Fruit fly (Drosophila melanogaster): Measurements from ENCODE around the gene x16.

Gene x16

DNA sequence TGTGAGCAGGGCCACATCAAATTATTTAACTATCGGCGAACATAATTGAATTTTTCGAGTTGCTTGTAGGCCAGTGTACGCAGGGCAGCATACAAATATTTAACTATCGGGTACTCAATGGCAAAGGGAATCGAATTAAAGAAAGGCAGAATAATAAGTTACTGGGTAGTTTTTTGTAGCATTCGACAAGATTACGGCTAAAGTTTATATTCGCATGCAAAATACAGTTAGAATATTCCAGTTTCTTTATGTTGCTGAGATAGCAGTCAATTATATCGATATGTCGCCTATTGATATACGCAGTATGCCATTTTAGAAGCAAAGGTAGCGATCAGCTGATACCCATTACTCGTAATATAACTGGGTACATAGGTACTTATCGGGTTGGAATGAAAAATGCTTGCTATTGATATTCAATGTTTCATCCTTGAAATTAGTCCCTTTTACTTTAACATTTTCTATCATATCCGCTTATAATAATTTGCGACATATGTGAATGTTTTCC lies 48.1 kb upstream of the x16 start (continued):
- TF ChIP-seq hbn (GFP tag; IDR thresholded peaks at IDR 0.05; ENCODE audit: partially characterized antibody), result peak; percentile 79
- no peak for TF ChIP-seq Dek (tag; optimal IDR thresholded peaks at IDR 0.05)
- TF ChIP-seq HHEX (GFP tag; optimal IDR thresholded peaks at IDR 0.05), result peak; percentile 65
- no peak for TF ChIP-seq peb (GFP tag; IDR thresholded peaks at IDR 0.05)
- TF ChIP-seq CG6854 (GFP tag; optimal IDR thresholded peaks at IDR 0.05), result peak; percentile 60
- TF ChIP-seq Opbp (GFP tag; IDR thresholded peaks at IDR 0.05; ENCODE audit: partially characterized antibody), result peak; percentile 76
- peak; percentile 34 for TF ChIP-seq NfI (GFP tag; optimal IDR thresholded peaks at IDR 0.05)
- TF ChIP-seq gt (GFP tag; IDR thresholded peaks at IDR 0.05), result no peak
- no peak for TF ChIP-seq trh (GFP tag; optimal IDR thresholded peaks at IDR 0.05)
- TF ChIP-seq Gug (GFP tag; IDR thresholded peaks at IDR 0.05), result peak; percentile 67
- TF ChIP-seq CG2712 (tag; optimal IDR thresholded peaks at IDR 0.05), result peak; percentile 40
- TF ChIP-seq Fer3 (tag; optimal IDR thresholded peaks at IDR 0.05), result peak; percentile 29
- TF ChIP-seq jing (GFP tag; optimal IDR thresholded peaks at IDR 0.05), result no peak
- TF ChIP-seq slp2 (GFP tag; optimal IDR thresholded peaks at IDR 0.05), result no peak
- no peak for TF ChIP-seq CG17385 (GFP tag; optimal IDR thresholded peaks at IDR 0.05)
- TF ChIP-seq Asciz (GFP tag; optimal IDR thresholded peaks at IDR 0.05), result no peak
- TF ChIP-seq BtbVII (GFP tag; optimal IDR thresholded peaks at IDR 0.05), result peak; percentile 24
- peak; percentile 35 for TF ChIP-seq salm (tag; optimal IDR thresholded peaks at IDR 0.05)
- TF ChIP-seq lola (GFP tag; optimal IDR thresholded peaks at IDR 0.05), result peak in 1 of 3 experiments; percentile 41
- TF ChIP-seq yki (optimal IDR thresholded peaks at IDR 0.05), result no peak
- TF ChIP-seq CG7745 (tag; optimal IDR thresholded peaks at IDR 0.05), result no peak
- TF ChIP-seq rib (GFP tag; IDR thresholded peaks at IDR 0.05), result no peak; the same call in 1 of the 2 replicates
- TF ChIP-seq TFAM (GFP tag; optimal IDR thresholded peaks at IDR 0.05), result no peak
- TF ChIP-seq unc-4 (GFP tag; IDR thresholded peaks at IDR 0.05; ENCODE audit: partially characterized antibody), result peak; percentile 70
- peak; percentile 15 for TF ChIP-seq gsb-n (tag; optimal IDR thresholded peaks at IDR 0.05)
- TF ChIP-seq klu (GFP tag; IDR thresholded peaks at IDR 0.05), result no peak
- TF ChIP-seq CG7963 (GFP tag; IDR thresholded peaks at IDR 0.05; ENCODE audit: partially characterized antibody), result peak; percentile 63; the same call in 2 of the 3 replicates
- peak; percentile 66; the same call in 1 of the 2 replicates for TF ChIP-seq nerfin-2 (GFP tag; IDR thresholded peaks at IDR 0.05; ENCODE audit: partially characterized antibody)
- TF ChIP-seq CG16779 (GFP tag; IDR thresholded peaks at IDR 0.05), result no peak
- TF ChIP-seq Hmx (GFP tag; optimal IDR thresholded peaks at IDR 0.05), result no peak
- peak; percentile 20 for TF ChIP-seq CG17829 (tag; optimal IDR thresholded peaks at IDR 0.05)
- no peak for TF ChIP-seq insv (GFP tag; optimal IDR thresholded peaks at IDR 0.05)
- TF ChIP-seq z (GFP tag; IDR thresholded peaks at IDR 0.05), result 0 out of 3 replicates have a peak, but pooled peaks have one; percentile 6
- TF ChIP-seq Jarid2 (GFP tag; optimal IDR thresholded peaks at IDR 0.05), result no peak
- no peak for TF ChIP-seq eve (GFP tag; optimal IDR thresholded peaks at IDR 0.05)
- no peak for TF ChIP-seq CG9609 (GFP tag; optimal IDR thresholded peaks at IDR 0.05)
- TF ChIP-seq sisA (GFP tag; IDR thresholded peaks at IDR 0.05), result no peak
- peak; percentile 28 for TF ChIP-seq CG13424 (tag; optimal IDR thresholded peaks at IDR 0.05)
- peak; percentile 49 for TF ChIP-seq Xbp1 (GFP tag; optimal IDR thresholded peaks at IDR 0.05)
- peak; percentile 66 for TF ChIP-seq CG6791 (GFP tag; IDR thresholded peaks at IDR 0.05; ENCODE audit: partially characterized antibody)
- no peak for TF ChIP-seq Vsx1 (GFP tag; optimal IDR thresholded peaks at IDR 0.05)
- peak; percentile 68 for TF ChIP-seq Sry-δ (GFP tag; optimal IDR thresholded peaks at IDR 0.05)
- TF ChIP-seq tin (GFP tag; optimal IDR thresholded peaks at IDR 0.05), result peak; percentile 38
- no peak; the same call in 2 of the 3 replicates for TF ChIP-seq CG34422 (GFP tag; IDR thresholded peaks at IDR 0.05)
- peak; percentile 45 for TF ChIP-seq Meics (GFP tag; optimal IDR thresholded peaks at IDR 0.05)
- TF ChIP-seq nom (GFP tag; optimal IDR thresholded peaks at IDR 0.05), result no peak
- no peak for TF ChIP-seq corto (GFP tag; optimal IDR thresholded peaks at IDR 0.05)
- TF ChIP-seq CG12659 (GFP tag; optimal IDR thresholded peaks at IDR 0.05), result peak; percentile 24
- peak; percentile 27 for TF ChIP-seq CG10209 (GFP tag; optimal IDR thresholded peaks at IDR 0.05)

Measured in whole organism, embryonic.